Fruit fly (Drosophila melanogaster) whole organism, embryonic: ENCODE measurements around the gene Klp68D.

Experiments
- Atf6 ChIP-seq: fragments of 200-800 bp; sonication (Bioruptor generic); IDR thresholded peaks from 2 replicates; pipeline ENCODE4 v1.3.6; 2022; ENCODE audit warnings: missing biosample characterization, missing genetic modification characterization
- CG10543 ChIP-seq: fragments of 200-800 bp; sonication (Bioruptor generic); optimal IDR thresholded peaks from 3 replicates; lab custom pipeline; 2017; ENCODE audit warnings: missing biosample characterization, mild to moderate bottlenecking, missing genetic modification characterization, moderate library complexity
- CG10979 ChIP-seq: fragments of 200-800 bp; sonication (Bioruptor generic); optimal IDR thresholded peaks from 2 replicates; lab custom pipeline; 2018; ENCODE audit warnings: missing biosample characterization, mild to moderate bottlenecking, missing genetic modification characterization, moderate library complexity
- CG11456 ChIP-seq: fragments of 200-800 bp; sonication (Bioruptor generic); IDR thresholded peaks from 3 replicates; pipeline ENCODE4 v1.3.6; 2022; ENCODE audit warnings: missing biosample characterization, missing genetic modification characterization
- CG11695 ChIP-seq: fragments of 200-800 bp; sonication (Bioruptor generic); IDR thresholded peaks from 3 replicates; pipeline ENCODE4 v1.3.6; 2022; ENCODE audit warnings: missing biosample characterization, missing genetic modification characterization
- CG12071 ChIP-seq: fragments of 200-800 bp; sonication (Bioruptor generic); optimal IDR thresholded peaks from 3 replicates; lab custom pipeline; 2018; ENCODE audit warnings: missing biosample characterization, mild to moderate bottlenecking, missing genetic modification characterization
- CG1233 ChIP-seq: fragments of 200-800 bp; sonication (Bioruptor generic); optimal IDR thresholded peaks from 4 replicates; lab custom pipeline; 2018; ENCODE audit warnings: missing biosample characterization, mild to moderate bottlenecking, missing genetic modification characterization
- CG12769 ChIP-seq: fragments of 200-800 bp; sonication (Bioruptor generic); optimal IDR thresholded peaks from 2 replicates; lab custom pipeline; 2019; ENCODE audit warnings: missing biosample characterization, mild to moderate bottlenecking, missing genetic modification characterization, moderate library complexity
- CG13296 ChIP-seq: fragments of 200-800 bp; sonication (Bioruptor generic); optimal IDR thresholded peaks from 3 replicates; lab custom pipeline; 2018; ENCODE audit warnings: missing biosample characterization, mild to moderate bottlenecking, missing genetic modification characterization
- CG15479 ChIP-seq: fragments of 200-800 bp; sonication (Bioruptor generic); optimal IDR thresholded peaks from 3 replicates; lab custom pipeline; 2019; ENCODE audit warnings: missing biosample characterization, mild to moderate bottlenecking, missing genetic modification characterization, moderate library complexity
- CG1602 ChIP-seq: fragments of 200-800 bp; sonication (Bioruptor generic); optimal IDR thresholded peaks from 3 replicates; lab custom pipeline; 2016; ENCODE audit warnings: missing biosample characterization, missing genetic modification characterization
- CG17328 ChIP-seq: fragments of 200-800 bp; sonication (Bioruptor generic); IDR thresholded peaks from 2 replicates; pipeline ENCODE4 v1.3.6; 2022; ENCODE audit warnings: missing biosample characterization, missing genetic modification characterization
- CG17912 ChIP-seq: fragments of 200-800 bp; sonication (Bioruptor generic); optimal IDR thresholded peaks from 2 replicates; lab custom pipeline; 2018; ENCODE audit warnings: missing biosample characterization, mild to moderate bottlenecking, missing genetic modification characterization
- CG18599 ChIP-seq: fragments of 200-800 bp; sonication (Bioruptor generic); optimal IDR thresholded peaks from 3 replicates; lab custom pipeline; 2017; ENCODE audit warnings: missing biosample characterization, missing genetic modification characterization, mild to moderate bottlenecking, moderate library complexity, missing genetic modification reagents
- CG2129 ChIP-seq: fragments of 200-800 bp; sonication (Bioruptor generic); IDR thresholded peaks from 2 replicates; pipeline ENCODE4 v1.3.6; 2022; ENCODE audit warnings: missing biosample characterization, missing genetic modification characterization; ENCODE audit not compliant: partially characterized antibody
- CG2199 ChIP-seq: fragments of 200-800 bp; sonication (Bioruptor generic); IDR thresholded peaks from 3 replicates; pipeline ENCODE4 v1.3.6; 2022; ENCODE audit warnings: missing biosample characterization, missing genetic modification characterization
- CG3065 ChIP-seq: fragments of 200-800 bp; sonication (Bioruptor generic); optimal IDR thresholded peaks from 2 replicates; lab custom pipeline; 2016; ENCODE audit warnings: missing biosample characterization, missing genetic modification characterization
- CG31224 ChIP-seq: fragments of 200-800 bp; sonication (Bioruptor generic); IDR thresholded peaks from 2 replicates; pipeline ENCODE4 v1.3.6; 2022; ENCODE audit warnings: missing biosample characterization, missing genetic modification characterization
- CG3163 ChIP-seq: fragments of 200-800 bp; sonication (Bioruptor generic); optimal IDR thresholded peaks from 3 replicates; lab custom pipeline; 2016; ENCODE audit warnings: missing biosample characterization, missing genetic modification characterization
- CG3838 ChIP-seq: fragments of 200-800 bp; sonication (Bioruptor generic); optimal IDR thresholded peaks from 3 replicates; lab custom pipeline; 2016; ENCODE audit warnings: missing biosample characterization, missing genetic modification characterization
- CG3995 ChIP-seq: fragments of 200-800 bp; sonication (Bioruptor generic); optimal IDR thresholded peaks from 3 replicates; lab custom pipeline; 2016; ENCODE audit warnings: missing biosample characterization, missing genetic modification characterization
- CG6765 ChIP-seq: fragments of 200-800 bp; sonication (Bioruptor generic); optimal IDR thresholded peaks from 3 replicates; lab custom pipeline; 2017; ENCODE audit warnings: missing biosample characterization, mild to moderate bottlenecking, missing genetic modification characterization
- CG6813 ChIP-seq: fragments of 200-800 bp; sonication (Bioruptor generic); optimal IDR thresholded peaks from 2 replicates; lab custom pipeline; 2017; ENCODE audit warnings: missing biosample characterization, missing genetic modification characterization, mild to moderate bottlenecking, moderate library complexity, missing genetic modification reagents
- CG7556 ChIP-seq: fragments of 200-800 bp; sonication (Bioruptor generic); optimal IDR thresholded peaks from 2 replicates; lab custom pipeline; 2017; ENCODE audit warnings: missing biosample characterization, mild to moderate bottlenecking, missing genetic modification characterization
- CG7987 ChIP-seq: fragments of 200-800 bp; sonication (Bioruptor generic); optimal IDR thresholded peaks from 2 replicates; lab custom pipeline; 2018; ENCODE audit warnings: missing biosample characterization, mild to moderate bottlenecking, missing genetic modification characterization, moderate library complexity
- CG8290 ChIP-seq, 3 experiments: fragments of 200-800 bp; sonication (Bioruptor generic); optimal IDR thresholded peaks; 2 replicates each; lab custom pipeline; 2016 to 2019; ENCODE audit warnings: missing biosample characterization in 3 of 3, missing genetic modification characterization in 3 of 3, mild to moderate bottlenecking in 2 of 3, moderate library complexity in 1 of 3
- CG9727 ChIP-seq: fragments of 200-800 bp; sonication (Bioruptor generic); optimal IDR thresholded peaks from 3 replicates; lab custom pipeline; 2017; ENCODE audit warnings: missing biosample characterization, mild to moderate bottlenecking, missing genetic modification characterization
- ERR ChIP-seq: fragments of 200-800 bp; sonication (Bioruptor generic); optimal IDR thresholded peaks from 2 replicates; lab custom pipeline; 2016; ENCODE audit warnings: missing biosample characterization, missing genetic modification characterization
- Gug ChIP-seq: fragments of 200-800 bp; sonication (Bioruptor generic); IDR thresholded peaks from 4 replicates; pipeline ENCODE4 v1.3.6; 2022; ENCODE audit warnings: missing biosample characterization, missing genetic modification characterization
- Hmr ChIP-seq: fragments of 200-800 bp; sonication (Bioruptor generic); optimal IDR thresholded peaks from 3 replicates; lab custom pipeline; 2017; ENCODE audit warnings: mild to moderate bottlenecking, missing biosample characterization, missing genetic modification reagents, missing genetic modification characterization
- Kr ChIP-seq: fragments of 200-800 bp; sonication (Bioruptor generic); optimal IDR thresholded peaks from 2 replicates; lab custom pipeline; 2017; ENCODE audit warnings: missing biosample characterization, mild to moderate bottlenecking, missing genetic modification characterization
- Lim3 ChIP-seq: fragments of 200-800 bp; sonication (Bioruptor generic); IDR thresholded peaks from 2 replicates; pipeline ENCODE4 v1.3.6; 2022; ENCODE audit warnings: missing biosample characterization, missing genetic modification characterization
- Sox100B ChIP-seq: fragments of 200-800 bp; sonication (Bioruptor generic); optimal IDR thresholded peaks from 3 replicates; lab custom pipeline; 2018; ENCODE audit warnings: missing biosample characterization, mild to moderate bottlenecking, missing genetic modification characterization
- amos ChIP-seq: fragments of 200-800 bp; sonication (Bioruptor generic); IDR thresholded peaks from 2 replicates; pipeline ENCODE4 v1.3.6; 2022; ENCODE audit warnings: missing biosample characterization, missing genetic modification characterization; ENCODE audit not compliant: partially characterized antibody
- bcd ChIP-seq: fragments of 200-800 bp; sonication (Bioruptor generic); optimal IDR thresholded peaks from 2 replicates; lab custom pipeline; 2017; ENCODE audit warnings: missing biosample characterization, mild to moderate bottlenecking, missing genetic modification characterization
- btn ChIP-seq: fragments of 200-800 bp; sonication (Bioruptor generic); optimal IDR thresholded peaks from 2 replicates; lab custom pipeline; 2016; ENCODE audit warnings: missing biosample characterization, missing genetic modification characterization
- crol ChIP-seq: fragments of 200-800 bp; sonication (Bioruptor generic); IDR thresholded peaks from 2 replicates; pipeline ENCODE4 v1.3.6; 2022; ENCODE audit warnings: missing biosample characterization, missing genetic modification characterization
- gro ChIP-seq: fragments of 200-800 bp; sonication (Bioruptor generic); optimal IDR thresholded peaks from 2 replicates; lab custom pipeline; 2016; ENCODE audit warnings: missing biosample characterization, missing genetic modification characterization
- kah ChIP-seq: fragments of 200-800 bp; sonication (Bioruptor generic); optimal IDR thresholded peaks from 2 replicates; lab custom pipeline; 2018; ENCODE audit warnings: missing biosample characterization, mild to moderate bottlenecking, missing genetic modification characterization
- lab ChIP-seq: fragments of 200-800 bp; sonication (Bioruptor generic); optimal IDR thresholded peaks from 3 replicates; lab custom pipeline; 2017; ENCODE audit warnings: missing biosample characterization, missing genetic modification characterization, mild to moderate bottlenecking, moderate library complexity, missing genetic modification reagents
- mirr ChIP-seq: fragments of 200-800 bp; sonication (Bioruptor generic); optimal IDR thresholded peaks from 3 replicates; lab custom pipeline; 2018; ENCODE audit warnings: missing biosample characterization, mild to moderate bottlenecking, missing genetic modification characterization
- otp ChIP-seq: fragments of 200-800 bp; sonication (Bioruptor generic); IDR thresholded peaks from 3 replicates; pipeline ENCODE4, ENCODE4 v1.3.6; 2022; ENCODE audit warnings: missing biosample characterization, missing genetic modification characterization
- pros ChIP-seq: fragments of 200-800 bp; sonication (Bioruptor generic); optimal IDR thresholded peaks from 3 replicates; lab custom pipeline; 2019; ENCODE audit warnings: missing biosample characterization, mild to moderate bottlenecking, missing genetic modification characterization, moderate library complexity
- ranshi ChIP-seq: fragments of 200-800 bp; sonication (Bioruptor generic); IDR thresholded peaks from 2 replicates; pipeline ENCODE4 v1.3.6; 2022; ENCODE audit warnings: missing biosample characterization, missing genetic modification characterization
- rib ChIP-seq: fragments of 200-800 bp; sonication (Bioruptor generic); IDR thresholded peaks from 2 replicates; pipeline ENCODE4 v1.3.6; 2022; ENCODE audit warnings: missing biosample characterization, missing genetic modification characterization
- stc ChIP-seq: fragments of 200-800 bp; sonication (Bioruptor generic); IDR thresholded peaks from 2 replicates; pipeline ENCODE4 v1.3.6; 2022; ENCODE audit warnings: missing biosample characterization, missing genetic modification characterization
- trem ChIP-seq: fragments of 200-800 bp; optimal IDR thresholded peaks from 3 replicates; lab custom pipeline; 2019; ENCODE audit warnings: missing biosample characterization, mild to moderate bottlenecking, missing genetic modification characterization, moderate library complexity
- ttk ChIP-seq: fragments of 200-800 bp; sonication (Bioruptor generic); IDR thresholded peaks from 2 replicates; pipeline ENCODE4 v2.1.2; 2022; ENCODE audit warnings: missing biosample characterization, missing genetic modification characterization
- unc-4 ChIP-seq: fragments of 200-800 bp; sonication (Bioruptor generic); IDR thresholded peaks from 2 replicates; pipeline ENCODE4 v1.3.6; 2022; ENCODE audit warnings: missing biosample characterization, missing genetic modification characterization; ENCODE audit not compliant: partially characterized antibody

The Klp68D gene

DNA sequence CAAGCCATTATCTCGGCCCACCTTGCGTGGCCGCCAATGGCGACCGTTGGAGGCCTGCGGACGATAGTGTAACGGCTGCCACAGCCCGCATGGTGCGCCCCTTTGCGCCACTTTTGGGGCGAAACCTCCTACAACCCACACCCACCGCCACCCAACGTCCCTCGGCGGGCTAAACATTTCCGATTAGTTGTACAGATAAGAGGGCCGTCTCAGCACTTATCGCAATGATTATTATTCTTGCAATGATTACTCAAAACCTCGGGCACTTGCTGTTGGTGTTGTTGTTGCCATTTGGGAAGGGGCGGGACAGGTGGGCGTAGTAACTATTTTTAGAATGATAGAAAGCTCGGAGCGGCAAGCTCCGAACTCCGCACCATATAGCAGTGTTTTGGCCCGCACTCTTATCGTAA, 22.8 kb upstream of the Klp68D start:
- TF ChIP-seq unc-4 (GFP tag; lab: Robert Waterston, UW), result 0 out of 2 replicates have a peak, but pooled peaks have one; percentile 22
- 0 out of 3 replicates have a peak, but pooled peaks have one; percentile 16 for TF ChIP-seq CG11695
- TF ChIP-seq CG1233 (GFP tag; lab: Kevin White, UChicago), result no peak
- no peak for TF ChIP-seq CG11456
- TF ChIP-seq CG7556 (GFP tag; lab: Kevin White, UChicago), result no peak
- peak; percentile 51 for TF ChIP-seq CG18599
- TF ChIP-seq lab (GFP tag; lab: Kevin White, UChicago), result peak; percentile 85
- TF ChIP-seq CG2199 (GFP tag; lab: Robert Waterston, UW), result no peak
- 0 out of 2 replicates have a peak, but pooled peaks have one; percentile 12 for TF ChIP-seq stc (GFP tag; lab: Robert Waterston, UW)
- peak; percentile 9 for TF ChIP-seq kah
- no peak for TF ChIP-seq CG31224
- TF ChIP-seq CG15479 (GFP tag; lab: Kevin White, UChicago), result no peak
- peak; percentile 19 for TF ChIP-seq gro
- no peak; the same call in 1 of the 2 replicates for TF ChIP-seq ranshi (GFP tag; lab: Robert Waterston, UW)
- TF ChIP-seq CG1602 (GFP tag; lab: Kevin White, UChicago), result no peak
- no peak for TF ChIP-seq CG2129 (GFP tag; lab: Robert Waterston, UW)
- peak; percentile 55 for TF ChIP-seq CG3065 (GFP tag; lab: Kevin White, UChicago)
- no peak for TF ChIP-seq btn (GFP tag; lab: Kevin White, UChicago)
- no peak for TF ChIP-seq trem
- TF ChIP-seq CG3838, result no peak
- TF ChIP-seq CG10543 (GFP tag; lab: Kevin White, UChicago), result peak; percentile 89
- TF ChIP-seq Gug, result no peak
- TF ChIP-seq crol, result peak; percentile 95
- no peak for TF ChIP-seq CG3995
- peak; percentile 14 for TF ChIP-seq CG13296
- no peak for TF ChIP-seq Kr
- TF ChIP-seq amos (GFP tag; lab: Robert Waterston, UW), result 0 out of 2 replicates have a peak, but pooled peaks have one; percentile 6
- TF ChIP-seq pros (GFP tag; lab: Kevin White, UChicago), result peak; percentile 68
- TF ChIP-seq CG9727 (GFP tag; lab: Kevin White, UChicago), result no peak
- no peak for TF ChIP-seq CG10979 (tag; lab: Kevin White, UChicago)
- 0 out of 3 replicates have a peak, but pooled peaks have one; percentile 25 for TF ChIP-seq otp (GFP tag; lab: Robert Waterston, UW)
- peak; percentile 51 for TF ChIP-seq CG12769 (tag; lab: Kevin White, UChicago)
- TF ChIP-seq CG7987 (GFP tag; lab: Kevin White, UChicago), result peak; percentile 18
- TF ChIP-seq Atf6 (GFP tag; lab: Robert Waterston, UW), result 0 out of 2 replicates have a peak, but pooled peaks have one; percentile 12
- peak; percentile 48 for TF ChIP-seq CG12071 (GFP tag; lab: Kevin White, UChicago)
- TF ChIP-seq CG3163 (GFP tag; lab: Kevin White, UChicago), result no peak
- TF ChIP-seq rib, result peak; percentile 33; the same call in 1 of the 2 replicates
- TF ChIP-seq Hmr, result peak; percentile 35
- no peak for TF ChIP-seq bcd (GFP tag; lab: Kevin White, UChicago)
- no peak for TF ChIP-seq CG17328 (GFP tag; lab: Robert Waterston, UW)
- TF ChIP-seq Lim3, result 0 out of 2 replicates have a peak, but pooled peaks have one; percentile 38
- no peak for TF ChIP-seq ERR (GFP tag; lab: Kevin White, UChicago)
- TF ChIP-seq mirr, result peak; percentile 99
- peak; percentile 26 for TF ChIP-seq CG6765 (GFP tag; lab: Kevin White, UChicago)
- peak; percentile 46 for TF ChIP-seq CG6813 (GFP tag; lab: Kevin White, UChicago)
- no peak for TF ChIP-seq Sox100B (GFP tag; lab: Kevin White, UChicago)
- TF ChIP-seq ttk, result 0 out of 2 replicates have a peak, but pooled peaks have one; percentile 11
- no peak for TF ChIP-seq CG8290 (GFP tag; optimal IDR thresholded peaks at IDR 0.05; lab: Kevin White, UChicago)
- peak in 1 of 2 experiments; percentile 52 for TF ChIP-seq CG8290 (tag; optimal IDR thresholded peaks at IDR 0.05; lab: Kevin White, UChicago)
- TF ChIP-seq CG17912, result peak; percentile 12
